Worm (Caenorhabditis elegans) whole organism, L1 larva: ENCODE data around the gene T27A8.3.

Source experiments
- C16A3.4 ChIP-seq: fragments of 150-350 bp; optimal IDR thresholded peaks from 2 replicates; lab custom pipeline; 2014; ENCODE audit warnings: missing biosample characterization, missing genetic modification characterization
- Y116A8C.19 ChIP-seq: sonication (generic microtip); optimal IDR thresholded peaks from 2 replicates; lab custom pipeline; 2016; ENCODE audit warnings: missing compliant biosample characterization, missing genetic modification characterization, borderline replicate concordance
- aha-1 ChIP-seq: fragments of 150-350 bp; optimal IDR thresholded peaks from 2 replicates; lab custom pipeline; 2014; ENCODE audit warnings: missing biosample characterization, missing genetic modification characterization
- aly-2 ChIP-seq: fragments of 150-350 bp; optimal IDR thresholded peaks from 2 replicates; lab custom pipeline; 2014; ENCODE audit warnings: missing biosample characterization, missing genetic modification characterization
- blmp-1 ChIP-seq: fragments of 150-350 bp; optimal IDR thresholded peaks from 2 replicates; lab custom pipeline; 2014; ENCODE audit warnings: missing biosample characterization, missing genetic modification characterization
- ceh-8 ChIP-seq: fragments of 200-800 bp; sonication (Bioruptor generic); optimal IDR thresholded peaks from 2 replicates; lab custom pipeline; 2018; ENCODE audit warnings: mild to moderate bottlenecking, missing genetic modification characterization, moderate library complexity, missing compliant biosample characterization
- efl-1 ChIP-seq, 4 experiments: fragments of 150-350 bp; optimal IDR thresholded peaks in 3 of 4; peaks in 1 of 4; 1 replicate in 1 of 4; 2 replicates in 3 of 4; lab custom pipeline; 2014; ENCODE audit warnings: missing biosample characterization in 2 of 4, missing genetic modification characterization in 2 of 4, missing genetic modification reagents in 2 of 4
- efl-3 ChIP-seq: fragments of 200-800 bp; sonication (Bioruptor generic); optimal IDR thresholded peaks from 2 replicates; lab custom pipeline; 2018; ENCODE audit warnings: mild to moderate bottlenecking, missing genetic modification characterization, missing compliant biosample characterization
- egl-13 ChIP-seq: sonication (generic microtip); optimal IDR thresholded peaks from 2 replicates; lab custom pipeline; 2016; ENCODE audit warnings: missing genotype, missing genetic modification reagents, missing genetic modification characterization, missing compliant biosample characterization
- ets-5 ChIP-seq: fragments of 200-800 bp; sonication (Bioruptor generic); IDR thresholded peaks from 2 replicates; pipeline ENCODE4 v1.3.6; 2022; ENCODE audit warnings: missing genetic modification characterization, missing compliant biosample characterization
- fkh-10 ChIP-seq: sonication (generic microtip); optimal IDR thresholded peaks from 2 replicates; lab custom pipeline; 2017; ENCODE audit warnings: missing biosample characterization, missing genetic modification reagents, missing genetic modification characterization
- fkh-4 ChIP-seq: sonication (generic microtip); optimal IDR thresholded peaks from 2 replicates; lab custom pipeline; 2016; ENCODE audit warnings: missing compliant biosample characterization, missing genetic modification characterization, borderline replicate concordance
- fos-1 ChIP-seq: fragments of 150-350 bp; optimal IDR thresholded peaks from 2 replicates; lab custom pipeline; 2014; ENCODE audit warnings: missing biosample characterization, missing genetic modification characterization
- grh-1 ChIP-seq: fragments of 200-800 bp; sonication (Bioruptor generic); IDR thresholded peaks from 2 replicates; pipeline ENCODE4 v1.3.6; 2022; ENCODE audit warnings: missing genetic modification reagents, missing genetic modification characterization, missing compliant biosample characterization
- hlh-17 ChIP-seq: fragments of 200-800 bp; sonication (Bioruptor generic); optimal IDR thresholded peaks from 2 replicates; lab custom pipeline; 2018; ENCODE audit warnings: missing genetic modification characterization, mild to moderate bottlenecking, missing compliant biosample characterization, moderate library complexity, borderline replicate concordance
- hlh-4 ChIP-seq: sonication (generic microtip); optimal IDR thresholded peaks from 2 replicates; lab custom pipeline; 2016; ENCODE audit warnings: mild to moderate bottlenecking, missing genetic modification characterization, missing compliant biosample characterization
- hpl-2 ChIP-seq: fragments of 150-350 bp; optimal IDR thresholded peaks from 2 replicates; lab custom pipeline; 2014; ENCODE audit warnings: missing biosample characterization, missing genetic modification reagents, missing genetic modification characterization
- jun-1 ChIP-seq: fragments of 150-350 bp; optimal IDR thresholded peaks from 2 replicates; lab custom pipeline; 2014; ENCODE audit warnings: missing biosample characterization, missing genetic modification reagents, missing genetic modification characterization
- lin-14 ChIP-seq: fragments of 200-800 bp; sonication (Bioruptor generic); optimal IDR thresholded peaks from 2 replicates; lab custom pipeline; 2018; ENCODE audit warnings: mild to moderate bottlenecking, missing genetic modification characterization, moderate library complexity, missing compliant biosample characterization
- lsy-2 ChIP-seq, 2 experiments: fragments of 150-350 bp; optimal IDR thresholded peaks; 2 replicates each; lab custom pipeline; 2014; ENCODE audit warnings: missing biosample characterization in 2 of 2, missing genetic modification characterization in 2 of 2
- mdl-1 ChIP-seq, 2 experiments: fragments of 150-350 bp; optimal IDR thresholded peaks; 2 replicates each; lab custom pipeline; 2014 to 2017; ENCODE audit warnings: missing biosample characterization in 2 of 2, missing genetic modification characterization in 2 of 2, inconsistent platforms in 1 of 2
- mef-2 ChIP-seq: fragments of 150-350 bp; optimal IDR thresholded peaks from 2 replicates; lab custom pipeline; 2014; ENCODE audit warnings: missing biosample characterization, missing genetic modification characterization
- nhr-12 ChIP-seq: sonication (generic microtip); optimal IDR thresholded peaks from 2 replicates; lab custom pipeline; 2017; ENCODE audit warnings: missing biosample characterization, missing genetic modification characterization
- nhr-19 ChIP-seq: fragments of 200-800 bp; sonication (Bioruptor generic); conservative IDR thresholded peaks from 2 replicates; pipeline ENCODE4 v1.3.6; 2022; ENCODE audit warnings: missing genetic modification characterization, missing compliant biosample characterization
- nhr-20 ChIP-seq: sonication (generic microtip); optimal IDR thresholded peaks from 2 replicates; lab custom pipeline; 2016; ENCODE audit warnings: mild to moderate bottlenecking, missing genetic modification characterization, missing compliant biosample characterization
- nhr-28 ChIP-seq: fragments of 150-350 bp; optimal IDR thresholded peaks from 2 replicates; lab custom pipeline; 2014; ENCODE audit warnings: missing biosample characterization, missing genetic modification characterization
- nhr-47 ChIP-seq: sonication (generic microtip); optimal IDR thresholded peaks from 2 replicates; lab custom pipeline; 2016; ENCODE audit warnings: mild to moderate bottlenecking, missing genetic modification characterization, moderate library complexity, missing compliant biosample characterization
- nhr-71 ChIP-seq: sonication (generic microtip); optimal IDR thresholded peaks from 2 replicates; lab custom pipeline; 2016; ENCODE audit warnings: mild to moderate bottlenecking, missing genetic modification characterization, moderate library complexity, missing compliant biosample characterization
- nhr-77 ChIP-seq: fragments of 150-350 bp; optimal IDR thresholded peaks from 2 replicates; lab custom pipeline; 2014; ENCODE audit warnings: missing biosample characterization, missing genetic modification characterization
- nhr-85 ChIP-seq: sonication (generic microtip); peaks from one replicate; lab custom pipeline; 2016; ENCODE audit warnings: missing genetic modification characterization, inconsistent platforms, missing compliant biosample characterization
- pax-3 ChIP-seq: fragments of 200-800 bp; sonication (Bioruptor generic); optimal IDR thresholded peaks from 2 replicates; lab custom pipeline; 2018; ENCODE audit warnings: mild to moderate bottlenecking, missing genetic modification characterization, moderate library complexity, missing compliant biosample characterization
- pqm-1 ChIP-seq: sonication (generic microtip); optimal IDR thresholded peaks from 3 replicates; lab custom pipeline; 2017; ENCODE audit warnings: missing biosample characterization, missing genetic modification characterization
- sox-4 ChIP-seq: sonication (generic microtip); optimal IDR thresholded peaks from 2 replicates; lab custom pipeline; 2016; ENCODE audit warnings: missing genetic modification characterization, missing compliant biosample characterization
- sptf-1 ChIP-seq: fragments of 150-350 bp; optimal IDR thresholded peaks from 2 replicates; lab custom pipeline; 2014; ENCODE audit warnings: missing biosample characterization, missing genetic modification characterization
- sup-37 ChIP-seq: fragments of 200-800 bp; sonication (Bioruptor generic); optimal IDR thresholded peaks from 2 replicates; lab custom pipeline; 2018; ENCODE audit warnings: mild to moderate bottlenecking, missing genetic modification characterization, missing compliant biosample characterization
- tbx-2 ChIP-seq: sonication (generic microtip); optimal IDR thresholded peaks from 2 replicates; lab custom pipeline; 2016; ENCODE audit warnings: missing genetic modification characterization, missing compliant biosample characterization
- unc-130 ChIP-seq: fragments of 150-350 bp; optimal IDR thresholded peaks from 2 replicates; lab custom pipeline; 2017; ENCODE audit warnings: missing biosample characterization, missing genetic modification characterization, inconsistent platforms
- unc-30 ChIP-seq: sonication (generic microtip); optimal IDR thresholded peaks from 2 replicates; lab custom pipeline; 2017; ENCODE audit warnings: missing biosample characterization, missing genetic modification characterization
- unc-62 ChIP-seq: fragments of 150-350 bp; optimal IDR thresholded peaks from 2 replicates; lab custom pipeline; 2014; ENCODE audit warnings: missing biosample characterization, missing genetic modification reagents, missing genetic modification characterization
- unc-86 ChIP-seq: sonication (generic microtip); optimal IDR thresholded peaks from 2 replicates; lab custom pipeline; 2016; ENCODE audit warnings: missing genetic modification characterization, missing compliant biosample characterization
- unc-98 ChIP-seq: fragments of 200-800 bp; sonication (Bioruptor generic); IDR thresholded peaks from 2 replicates; pipeline ENCODE4 v1.3.6; 2022; ENCODE audit warnings: missing genetic modification characterization, missing compliant biosample characterization
- vab-15 ChIP-seq: sonication (generic microtip); optimal IDR thresholded peaks from 2 replicates; lab custom pipeline; 2017; ENCODE audit warnings: missing genotype, mild to moderate bottlenecking, missing genetic modification characterization, missing compliant biosample characterization
- zip-4 ChIP-seq: fragments of 200-800 bp; sonication (Bioruptor generic); optimal IDR thresholded peaks from 2 replicates; lab custom pipeline; 2018; ENCODE audit warnings: mild to moderate bottlenecking, missing genetic modification characterization, moderate library complexity, missing compliant biosample characterization
- ztf-4 ChIP-seq: fragments of 150-350 bp; optimal IDR thresholded peaks from 2 replicates; lab custom pipeline; 2014; ENCODE audit warnings: missing biosample characterization, missing genetic modification characterization

T27A8.3 gene

ce11 chrX:16056404-16056803 is 6.1 kb upstream of the T27A8.3 start (continued):
- TF ChIP-seq aly-2 (tag; lab: Kevin White, UChicago) (peak; percentile 95), zip-4 (peak; percentile 91), tbx-2 (tag; lab: Kevin White, UChicago) (peak; percentile 98), jun-1 (tag; lab: Kevin White, UChicago) (peak; percentile 99), hlh-4 (tag; lab: Kevin White, UChicago) (peak; percentile 70), nhr-20 (peak; percentile 96), mdl-1 (tag; optimal IDR thresholded peaks at IDR 0.05; lab: Kevin White, UChicago) (peak; percentile 61 to 89), unc-98 (GFP tag; lab: Robert Waterston, UW) (peak; percentile 89), aha-1 (tag; lab: Kevin White, UChicago) (peak; percentile 57), fkh-10 (peak; percentile 99), vab-15 (tag; lab: Kevin White, UChicago) (no peak), nhr-71 (peak; percentile 97), fkh-4 (tag; lab: Kevin White, UChicago) (peak; percentile 82), nhr-85 (peak; percentile 97), nhr-19 (GFP tag; lab: Robert Waterston, UW) (peak; percentile 97), nhr-47 (tag; lab: Kevin White, UChicago) (peak; percentile 99), sox-4 (tag; lab: Kevin White, UChicago) (peak; percentile 98), lsy-2 (tag; optimal IDR thresholded peaks at IDR 0.05; lab: Kevin White, UChicago) (peak; percentile 92 to 94), ceh-8 (peak; percentile 98), sptf-1 (no peak), mef-2 (peak; percentile 68), pax-3 (tag; lab: Kevin White, UChicago) (peak; percentile 89), hlh-17 (GFP tag; lab: Kevin White, UChicago) (no peak), efl-3 (GFP tag; lab: Kevin White, UChicago) (peak; percentile 86), nhr-77 (tag; lab: Kevin White, UChicago) (peak; percentile 98), unc-62 (GFP tag; lab: Kevin White, UChicago) (no peak), ztf-4 (peak; percentile 97), pqm-1 (tag; lab: Kevin White, UChicago) (peak; percentile 59), sup-37 (GFP tag; lab: Kevin White, UChicago) (peak; percentile 84), egl-13 (tag; lab: Kevin White, UChicago) (peak; percentile 96), lin-14 (peak; percentile 96), nhr-12 (tag; lab: Kevin White, UChicago) (peak; percentile 77), hpl-2 (GFP tag; lab: Kevin White, UChicago) (peak; percentile 97), grh-1 (peak; percentile 95), ets-5 (GFP tag; lab: Robert Waterston, UW) (0 out of 2 replicates have a peak, but pooled peaks have one; percentile 81)

DNA sequence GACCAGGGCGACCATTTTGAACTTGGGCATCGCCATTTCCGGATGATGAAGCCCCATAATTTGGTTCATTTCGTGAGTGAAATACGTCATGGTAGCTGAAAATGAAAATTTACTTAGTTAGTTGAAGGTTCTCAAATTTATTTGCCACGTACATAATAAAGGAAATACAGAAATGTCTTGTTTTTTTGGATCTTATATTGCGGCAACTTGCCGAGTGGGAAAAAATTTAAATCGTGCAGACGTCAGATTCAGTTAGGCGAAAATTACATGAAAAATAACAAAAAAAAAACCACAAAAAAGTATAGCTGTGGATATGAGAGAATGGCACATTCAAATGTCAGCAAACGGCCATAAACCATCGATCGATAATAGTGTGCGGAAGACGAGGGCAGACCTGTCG is 3.6 kb upstream of the T27A8.3 start, which contains the start of gene T27A8.2:
Gene T27A8.2 (minus strand): TSS at position 101 of the 400 bp plus-strand sequence.
- TF ChIP-seq unc-30 (tag; lab: Kevin White, UChicago) (no peak), fos-1 (tag; lab: Kevin White, UChicago) (no peak), unc-86 (tag; lab: Kevin White, UChicago) (no peak), nhr-20 (no peak), blmp-1 (tag; lab: Kevin White, UChicago) (no peak), Y116A8C.19 (tag; lab: Kevin White, UChicago) (no peak)

ce11 chrX:16067984-16068383 is 5.5 kb downstream of the T27A8.3 start:
- TF ChIP-seq mef-2 (no peak), efl-1 (optimal IDR thresholded peaks at IDR 0.05; lab: Kevin White, UChicago) (no peak), efl-1 (GFP tag; optimal IDR thresholded peaks at IDR 0.05 in 1 of 2; lab: Kevin White, UChicago) (peak in 1 of 2 experiments; percentile 9), ztf-4 (no peak), C16A3.4 (tag; lab: Kevin White, UChicago) (no peak), nhr-28 (tag; lab: Kevin White, UChicago) (no peak), unc-130 (no peak), nhr-77 (tag; lab: Kevin White, UChicago) (no peak), vab-15 (tag; lab: Kevin White, UChicago) (no peak), nhr-47 (tag; lab: Kevin White, UChicago) (no peak)
